Worm (Caenorhabditis elegans) whole organism, late embryonic: ENCODE results near the gene F13E9.12.

Source experiments
- C08G9.2 ChIP-seq: sonication (generic microtip); optimal IDR thresholded peaks from 2 replicates; lab custom pipeline; 2016; ENCODE audit warnings: mild to moderate bottlenecking, missing genetic modification characterization, moderate library complexity, missing compliant biosample characterization
- C38D4.7 ChIP-seq: fragments of 200-800 bp; sonication (Bioruptor generic); optimal IDR thresholded peaks from 2 replicates; lab custom pipeline; 2018; ENCODE audit warnings: mild to moderate bottlenecking, missing genetic modification characterization, moderate library complexity, missing compliant biosample characterization
- K09A11.1 ChIP-seq: sonication (generic microtip); optimal IDR thresholded peaks from 2 replicates; lab custom pipeline; 2017; ENCODE audit warnings: antibody characterized with exemption, mild to moderate bottlenecking, missing genetic modification characterization, missing compliant biosample characterization; ENCODE audit not compliant: insufficient read depth
- ceh-14 ChIP-seq: sonication (generic microtip); optimal IDR thresholded peaks from 2 replicates; lab custom pipeline; 2016; ENCODE audit warnings: missing genotype, missing genetic modification characterization, missing compliant biosample characterization
- ceh-18 ChIP-seq: sonication (generic microtip); optimal IDR thresholded peaks from 2 replicates; lab custom pipeline; 2016; ENCODE audit warnings: missing genetic modification characterization, missing compliant biosample characterization
- ceh-2 ChIP-seq: sonication (generic microtip); optimal IDR thresholded peaks from 2 replicates; lab custom pipeline; 2016; ENCODE audit warnings: missing genotype, missing genetic modification characterization, missing compliant biosample characterization
- ceh-22 ChIP-seq: sonication (generic microtip); optimal IDR thresholded peaks from 2 replicates; lab custom pipeline; 2017; ENCODE audit warnings: missing biosample characterization, missing genetic modification characterization
- ceh-24 ChIP-seq: sonication (generic microtip); optimal IDR thresholded peaks from 2 replicates; lab custom pipeline; 2016; ENCODE audit warnings: mild to moderate bottlenecking, missing genetic modification characterization, missing compliant biosample characterization
- ceh-30 ChIP-seq: fragments of 150-350 bp; optimal IDR thresholded peaks from 2 replicates; lab custom pipeline; 2014; ENCODE audit warnings: missing biosample characterization, missing genetic modification characterization
- ceh-31 ChIP-seq: sonication (generic microtip); optimal IDR thresholded peaks from 2 replicates; lab custom pipeline; 2016; ENCODE audit warnings: missing genetic modification characterization, missing compliant biosample characterization
- ceh-34 ChIP-seq: sonication (generic microtip); optimal IDR thresholded peaks from 2 replicates; lab custom pipeline; 2016; ENCODE audit warnings: mild to moderate bottlenecking, missing genetic modification characterization, missing compliant biosample characterization
- ceh-45 ChIP-seq: fragments of 200-800 bp; sonication (Bioruptor generic); IDR thresholded peaks from 2 replicates; pipeline ENCODE4 v1.3.6; 2022; ENCODE audit warnings: missing genetic modification reagents, missing genetic modification characterization, missing compliant biosample characterization
- ceh-48 ChIP-seq: sonication (generic microtip); optimal IDR thresholded peaks from 2 replicates; lab custom pipeline; 2016; ENCODE audit warnings: missing genetic modification characterization, inconsistent platforms, missing compliant biosample characterization
- ceh-6 ChIP-seq: fragments of 200-800 bp; sonication (Bioruptor generic); optimal IDR thresholded peaks from 2 replicates; lab custom pipeline; 2018; ENCODE audit warnings: mild to moderate bottlenecking, missing genetic modification characterization, missing compliant biosample characterization
- ceh-9 ChIP-seq: sonication (generic microtip); optimal IDR thresholded peaks from 2 replicates; lab custom pipeline; 2016; ENCODE audit warnings: mild to moderate bottlenecking, missing genetic modification characterization, inconsistent platforms, missing compliant biosample characterization
- dmd-4 ChIP-seq: sonication (generic microtip); optimal IDR thresholded peaks from 2 replicates; lab custom pipeline; 2016; ENCODE audit warnings: borderline replicate concordance, missing genetic modification characterization, missing compliant biosample characterization
- dve-1 ChIP-seq: sonication (generic microtip); optimal IDR thresholded peaks from 2 replicates; lab custom pipeline; 2017; ENCODE audit warnings: antibody characterized with exemption, mild to moderate bottlenecking, missing genetic modification characterization, missing compliant biosample characterization
- elt-2 ChIP-seq: sonication (generic microtip); optimal IDR thresholded peaks from 2 replicates; lab custom pipeline; 2016; ENCODE audit warnings: missing genetic modification reagents, missing genetic modification characterization, missing compliant biosample characterization
- elt-4 ChIP-seq: sonication (generic microtip); optimal IDR thresholded peaks from 2 replicates; lab custom pipeline; 2016; ENCODE audit warnings: missing genetic modification characterization, missing compliant biosample characterization
- fax-1 ChIP-seq: sonication (generic microtip); optimal IDR thresholded peaks from 2 replicates; lab custom pipeline; 2016; ENCODE audit warnings: missing genotype, missing genetic modification characterization, missing compliant biosample characterization
- fkh-10 ChIP-seq: fragments of 150-350 bp; optimal IDR thresholded peaks from 2 replicates; lab custom pipeline; 2014; ENCODE audit warnings: missing biosample characterization, missing genetic modification reagents, missing genetic modification characterization
- hlh-13 ChIP-seq: fragments of 200-800 bp; sonication (Bioruptor generic); optimal IDR thresholded peaks from 2 replicates; lab custom pipeline; 2018; ENCODE audit warnings: mild to moderate bottlenecking, missing genetic modification characterization, missing compliant biosample characterization
- hlh-8 ChIP-seq: sonication (generic microtip); optimal IDR thresholded peaks from 2 replicates; lab custom pipeline; 2016; ENCODE audit warnings: missing genotype, missing genetic modification characterization, missing compliant biosample characterization
- lim-6 ChIP-seq: sonication (generic microtip); optimal IDR thresholded peaks from 2 replicates; lab custom pipeline; 2016; ENCODE audit warnings: missing genetic modification characterization, missing compliant biosample characterization
- lin-11 ChIP-seq: fragments of 200-800 bp; sonication (Bioruptor generic); optimal IDR thresholded peaks from 2 replicates; lab custom pipeline; 2018; ENCODE audit warnings: mild to moderate bottlenecking, missing genetic modification characterization, missing compliant biosample characterization
- madf-2 ChIP-seq: sonication (generic microtip); optimal IDR thresholded peaks from 2 replicates; lab custom pipeline; 2017; ENCODE audit warnings: missing genetic modification characterization, missing compliant biosample characterization
- mec-3 ChIP-seq: sonication (generic microtip); optimal IDR thresholded peaks from 2 replicates; lab custom pipeline; 2016; ENCODE audit warnings: borderline replicate concordance, missing genetic modification characterization, missing compliant biosample characterization
- nhr-232 ChIP-seq: sonication (generic microtip); optimal IDR thresholded peaks from 2 replicates; lab custom pipeline; 2016; ENCODE audit warnings: missing genetic modification characterization, missing compliant biosample characterization
- odd-2 ChIP-seq: sonication (generic microtip); optimal IDR thresholded peaks from 2 replicates; lab custom pipeline; 2017; ENCODE audit warnings: antibody characterized with exemption, mild to moderate bottlenecking, missing genetic modification characterization, missing compliant biosample characterization
- pat-9 ChIP-seq: fragments of 200-800 bp; sonication (Bioruptor generic); optimal IDR thresholded peaks from 2 replicates; lab custom pipeline; 2018; ENCODE audit warnings: mild to moderate bottlenecking, missing genetic modification characterization, moderate library complexity, missing compliant biosample characterization
- pax-1 ChIP-seq: fragments of 150-350 bp; optimal IDR thresholded peaks from 2 replicates; lab custom pipeline; 2014; ENCODE audit warnings: missing biosample characterization, missing genetic modification characterization
- pha-2 ChIP-seq: sonication (generic microtip); optimal IDR thresholded peaks from 2 replicates; lab custom pipeline; 2017; ENCODE audit warnings: mild to moderate bottlenecking, missing genetic modification characterization, missing compliant biosample characterization
- sdc-2 ChIP-seq: sonication (generic microtip); optimal IDR thresholded peaks from 2 replicates; lab custom pipeline; 2016; ENCODE audit warnings: missing genotype, missing genetic modification characterization, missing compliant biosample characterization
- syd-9 ChIP-seq: sonication (generic microtip); optimal IDR thresholded peaks from 2 replicates; lab custom pipeline; 2016; ENCODE audit warnings: mild to moderate bottlenecking, missing genetic modification characterization, moderate library complexity, missing compliant biosample characterization
- tbx-7 ChIP-seq: sonication (generic microtip); optimal IDR thresholded peaks from 2 replicates; lab custom pipeline; 2016; ENCODE audit warnings: missing genotype, missing genetic modification characterization, missing compliant biosample characterization
- ttx-3 ChIP-seq: sonication (generic microtip); optimal IDR thresholded peaks from 2 replicates; lab custom pipeline; 2016; ENCODE audit warnings: missing genetic modification reagents, missing genetic modification characterization, missing compliant biosample characterization
- unc-3 ChIP-seq, 2 experiments: fragments of 200-800 bp in 1 of 2; sonication (Bioruptor generic) in 1 of 2; sonication (generic microtip) in 1 of 2; conservative IDR thresholded peaks in 1 of 2; optimal IDR thresholded peaks in 1 of 2; 2 replicates each; pipeline versions ENCODE4 v1.3.6 to Lab custom; 2016 to 2022; ENCODE audit warnings: missing compliant biosample characterization in 2 of 2, missing genetic modification characterization in 2 of 2, missing genetic modification reagents in 1 of 2
- zip-5 ChIP-seq: sonication (generic microtip); optimal IDR thresholded peaks from 2 replicates; lab custom pipeline; 2016; ENCODE audit warnings: missing genetic modification characterization, missing compliant biosample characterization

The F13E9.12 gene

DNA sequence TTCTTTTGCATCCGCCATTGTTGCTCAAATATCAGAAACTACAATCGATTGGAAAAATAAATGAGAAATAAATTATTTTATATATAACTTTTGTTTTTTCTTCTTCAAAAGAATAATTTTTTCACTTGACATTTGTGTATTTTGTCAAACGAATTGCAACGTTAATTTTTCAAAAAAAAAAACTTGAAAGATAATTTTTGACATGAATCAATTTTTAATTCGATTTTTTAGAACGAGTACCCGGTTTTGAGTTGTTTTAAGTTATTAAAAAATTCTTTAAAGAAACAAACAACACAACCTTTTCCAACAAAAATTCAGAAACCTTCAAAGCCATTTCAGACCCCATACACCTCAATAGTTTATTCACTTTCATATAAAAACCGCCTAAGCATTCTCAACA, 9.8 kb upstream of the F13E9.12 start, which contains the start of gene F13E9.5:
F13E9.5 (minus strand) TSS at position 101 of the 400 bp plus-strand sequence.
- TF ChIP-seq dve-1 (tag; lab: Kevin White, UChicago), result no peak
- TF ChIP-seq C08G9.2 (tag; lab: Kevin White, UChicago), result no peak
- no peak for TF ChIP-seq pat-9 (tag; lab: Kevin White, UChicago)
- no peak for TF ChIP-seq fkh-10 (GFP tag; lab: Kevin White, UChicago)
- no peak for TF ChIP-seq sdc-2 (tag; lab: Kevin White, UChicago)
- no peak for TF ChIP-seq mec-3
- no peak for TF ChIP-seq hlh-8 (tag; lab: Kevin White, UChicago)
- TF ChIP-seq tbx-7, result no peak
- TF ChIP-seq C38D4.7 (GFP tag; lab: Kevin White, UChicago), result no peak
- no peak for TF ChIP-seq pax-1
- TF ChIP-seq ceh-18, result no peak
- no peak for TF ChIP-seq hlh-13 (GFP tag; lab: Kevin White, UChicago)
- TF ChIP-seq K09A11.1 (tag; lab: Kevin White, UChicago), result no peak

DNA sequence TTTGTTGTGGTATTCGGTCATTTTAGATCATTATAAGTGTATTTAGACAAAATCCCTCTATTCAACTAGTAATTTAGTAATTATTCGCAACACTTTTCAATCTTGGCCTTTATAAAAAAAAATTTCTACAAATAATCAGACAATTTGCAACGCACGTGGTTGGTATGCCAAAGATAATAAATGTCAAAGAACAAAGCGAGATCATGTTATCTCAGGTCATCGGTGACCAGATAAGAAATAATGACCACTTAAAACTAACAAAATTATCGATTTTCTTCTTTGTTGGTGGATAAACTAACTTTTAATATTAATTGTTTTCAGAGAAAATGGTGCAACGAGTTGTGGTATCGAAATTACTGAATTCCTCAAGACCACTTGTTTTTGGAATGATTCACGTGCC, 6.8 kb upstream of the F13E9.12 start, which contains the start of gene F13E9.13:
F13E9.13 (plus strand) TSS at position 317 of the 400 bp plus-strand sequence.
- no peak for TF ChIP-seq odd-2
- no peak for TF ChIP-seq ceh-31 (tag; lab: Kevin White, UChicago)
- TF ChIP-seq hlh-13 (GFP tag; lab: Kevin White, UChicago), result no peak
- peak; percentile 86 for TF ChIP-seq elt-2
- no peak for TF ChIP-seq ceh-14

DNA sequence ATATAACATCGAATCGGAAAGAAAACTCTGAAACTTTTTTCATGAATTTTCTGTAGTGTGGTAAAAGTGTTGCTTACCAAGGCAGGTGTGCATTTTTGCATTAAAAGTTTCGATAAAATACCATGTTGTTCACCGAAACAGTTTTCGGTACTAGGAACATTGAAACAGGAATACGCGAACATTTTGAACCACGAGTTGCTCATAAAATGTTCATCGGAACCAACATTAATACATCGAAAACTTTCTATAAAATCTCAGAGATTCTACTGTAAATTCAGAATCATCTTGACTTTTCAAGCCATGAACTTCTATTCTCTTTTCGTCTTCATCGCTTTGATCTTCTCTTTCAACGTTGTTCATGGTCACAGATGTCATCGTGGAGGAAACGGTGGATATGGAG, 5.8 kb upstream of the F13E9.12 start, which contains the start of gene fipr-15:
fipr-15 (plus strand) TSS at position 301 of the 400 bp plus-strand sequence.
- TF ChIP-seq pha-2 (tag; lab: Kevin White, UChicago), result no peak
- no peak for TF ChIP-seq madf-2
- no peak for TF ChIP-seq ceh-48 (tag; lab: Kevin White, UChicago)
- no peak for TF ChIP-seq lim-6 (tag; lab: Kevin White, UChicago)
- no peak for TF ChIP-seq syd-9 (tag; lab: Kevin White, UChicago)
- no peak for TF ChIP-seq ceh-30 (tag; lab: Kevin White, UChicago)
- TF ChIP-seq ceh-6 (GFP tag; lab: Kevin White, UChicago), result no peak
- no peak for TF ChIP-seq ceh-22
- no peak for TF ChIP-seq unc-3 (GFP tag; conservative IDR thresholded peaks at IDR 0.05; lab: Robert Waterston, UW)
- TF ChIP-seq unc-3 (tag; optimal IDR thresholded peaks at IDR 0.05; lab: Kevin White, UChicago), result no peak
- no peak for TF ChIP-seq ttx-3 (tag; lab: Kevin White, UChicago)
- TF ChIP-seq ceh-45, result no peak
- no peak for TF ChIP-seq C08G9.2 (tag; lab: Kevin White, UChicago)
- TF ChIP-seq ceh-34 (tag; lab: Kevin White, UChicago), result no peak

DNA sequence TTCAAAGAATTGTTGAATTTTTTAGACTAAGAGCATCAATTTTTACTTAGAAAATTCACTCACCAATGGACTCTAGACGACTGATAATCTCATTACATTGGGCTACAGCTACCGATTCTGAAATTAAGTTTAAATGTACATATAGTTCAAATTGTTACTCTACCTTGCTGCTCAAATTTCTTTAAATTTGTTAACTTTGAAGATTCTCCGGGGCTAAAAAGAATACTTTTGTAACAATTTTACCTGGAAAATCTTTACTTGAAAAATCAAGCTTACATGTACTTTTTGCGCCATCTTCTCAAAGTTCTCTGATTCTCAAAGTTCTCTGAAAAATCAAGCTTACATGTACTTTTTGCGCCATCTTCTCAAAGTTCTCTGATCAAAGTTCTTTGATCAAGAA, 5.1 kb upstream of the F13E9.12 start, which contains the start of gene sdz-13:
sdz-13 (minus strand) TSS at position 101 of the 400 bp plus-strand sequence.
- TF ChIP-seq syd-9 (tag; lab: Kevin White, UChicago) (no peak), C08G9.2 (tag; lab: Kevin White, UChicago) (no peak), fax-1 (no peak), zip-5 (tag; lab: Kevin White, UChicago) (no peak), ceh-22 (no peak), ceh-2 (no peak), unc-3 (GFP tag; conservative IDR thresholded peaks at IDR 0.05; lab: Robert Waterston, UW) (no peak), unc-3 (tag; optimal IDR thresholded peaks at IDR 0.05; lab: Kevin White, UChicago) (no peak), ceh-9 (tag; lab: Kevin White, UChicago) (no peak), lim-6 (tag; lab: Kevin White, UChicago) (no peak), nhr-232 (tag; lab: Kevin White, UChicago) (no peak), odd-2 (no peak), ceh-14 (no peak), ceh-45 (no peak), C38D4.7 (GFP tag; lab: Kevin White, UChicago) (no peak), lin-11 (tag; lab: Kevin White, UChicago) (no peak), elt-4 (tag; lab: Kevin White, UChicago) (no peak), dmd-4 (tag; lab: Kevin White, UChicago) (no peak), ceh-24 (tag; lab: Kevin White, UChicago) (no peak), dve-1 (tag; lab: Kevin White, UChicago) (no peak)
- TF ChIP-seq, all 69 proteins: peak for 0
